Worm (Caenorhabditis elegans): Measurements from ENCODE around the gene Y64G10A.1.

- TF ChIP-seq hmg-11 (tag; optimal IDR thresholded peaks at IDR 0.05) (no peak), egl-27 (tag; optimal IDR thresholded peaks at IDR 0.05) (no peak), elt-3 (tag; optimal IDR thresholded peaks at IDR 0.05) (no peak), mdl-1 (tag; optimal IDR thresholded peaks at IDR 0.05) (no peak), tbx-2 (tag; optimal IDR thresholded peaks at IDR 0.05) (no peak), nhr-28 (tag; optimal IDR thresholded peaks at IDR 0.05) (no peak), sea-2 (GFP tag; optimal IDR thresholded peaks at IDR 0.05) (no peak), nhr-25 (tag; optimal IDR thresholded peaks at IDR 0.05) (no peak), jun-1 (tag; optimal IDR thresholded peaks at IDR 0.05) (no peak), ztf-11 (tag; optimal IDR thresholded peaks at IDR 0.05) (no peak), elt-2 (tag; optimal IDR thresholded peaks at IDR 0.05) (no peak)
Measured at ce11 chrIV:14186264-14186663, 52.6 kb downstream of the Y64G10A.1 start.
